Worm (Caenorhabditis elegans): Measurements from ENCODE around the gene glb-33.

DNA sequence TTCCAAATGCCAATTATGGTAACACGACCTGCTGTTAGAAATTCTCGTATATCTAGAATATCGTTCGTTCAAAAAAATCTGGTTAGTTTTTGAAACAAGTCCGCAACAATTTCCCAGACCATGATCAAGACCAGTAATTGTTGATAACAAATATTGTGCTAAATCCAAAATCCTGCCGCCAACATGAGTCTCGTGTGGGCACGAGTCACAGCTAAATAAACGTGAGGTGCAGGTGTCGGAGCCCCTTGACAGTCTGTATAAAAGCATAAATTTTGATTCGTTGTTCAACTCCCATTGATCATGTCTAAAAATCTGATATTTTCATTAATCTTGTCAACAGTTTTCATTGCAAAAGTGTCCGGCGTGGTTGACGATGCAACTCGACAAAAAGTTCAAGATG, 37.1 kb upstream of the glb-33 start, which contains the start of gene F16B3.2:
- TF ChIP-seq lin-38 (GFP tag; IDR thresholded peaks at IDR 0.05) (no peak), unc-130 (GFP tag; optimal IDR thresholded peaks at IDR 0.05) (no peak), egl-27 (tag; optimal IDR thresholded peaks at IDR 0.05) (no peak), ceh-82 (tag; optimal IDR thresholded peaks at IDR 0.05) (no peak), dmd-6 (GFP tag; IDR thresholded peaks at IDR 0.05) (no peak)

All from whole organism, L4 larva.